Fruit fly (Drosophila melanogaster) whole organism, embryonic: ENCODE measurements around the gene CG16789.
A peak's percentile ranks its signal among the peaks of the same experiment; 100 is the strongest.

Experiments
- Aef1 ChIP-seq: fragments of 200-800 bp; sonication (Bioruptor generic); IDR thresholded peaks from 3 replicates; pipeline ENCODE4 v1.3.6; 2022; ENCODE audit warnings: missing biosample characterization, missing genetic modification characterization
- B-H2 ChIP-seq: fragments of 200-800 bp; sonication (Bioruptor generic); optimal IDR thresholded peaks from 2 replicates; lab custom pipeline; 2018; ENCODE audit warnings: missing biosample characterization, mild to moderate bottlenecking, missing genetic modification characterization
- Bdp1 ChIP-seq: fragments of 200-800 bp; sonication (Bioruptor generic); optimal IDR thresholded peaks from 3 replicates; lab custom pipeline; 2016; ENCODE audit warnings: missing biosample characterization, missing genetic modification characterization
- CG10462 ChIP-seq: fragments of 200-800 bp; sonication (Bioruptor generic); optimal IDR thresholded peaks from 2 replicates; lab custom pipeline; 2016; ENCODE audit warnings: missing biosample characterization, missing genetic modification characterization
- CG10959 ChIP-seq: fragments of 200-800 bp; sonication (Bioruptor generic); IDR thresholded peaks from 2 replicates; pipeline ENCODE4 v1.3.6; 2022; ENCODE audit warnings: missing biosample characterization, missing genetic modification characterization
- CG15011 ChIP-seq: fragments of 200-800 bp; sonication (Bioruptor generic); optimal IDR thresholded peaks from 3 replicates; lab custom pipeline; 2018; ENCODE audit warnings: missing biosample characterization, mild to moderate bottlenecking, missing genetic modification characterization
- CG17361 ChIP-seq: fragments of 200-800 bp; sonication (Bioruptor generic); IDR thresholded peaks from 3 replicates; pipeline ENCODE4 v1.3.6; 2022; ENCODE audit warnings: missing biosample characterization, missing genetic modification characterization
- CG17802 ChIP-seq: fragments of 200-800 bp; sonication (Bioruptor generic); optimal IDR thresholded peaks from 2 replicates; lab custom pipeline; 2018; ENCODE audit warnings: missing biosample characterization, mild to moderate bottlenecking, missing genetic modification characterization, moderate library complexity
- CG17829 ChIP-seq: fragments of 200-800 bp; optimal IDR thresholded peaks from 2 replicates; lab custom pipeline; 2019; ENCODE audit warnings: missing biosample characterization, mild to moderate bottlenecking, missing genetic modification characterization, moderate library complexity
- CG18262 ChIP-seq: fragments of 200-800 bp; optimal IDR thresholded peaks from 3 replicates; lab custom pipeline; 2019; ENCODE audit warnings: missing biosample characterization, mild to moderate bottlenecking, missing genetic modification characterization, moderate library complexity
- CG1832 ChIP-seq: fragments of 200-800 bp; sonication (Bioruptor generic); optimal IDR thresholded peaks from 2 replicates; lab custom pipeline; 2017; ENCODE audit warnings: missing biosample characterization, mild to moderate bottlenecking, missing genetic modification characterization, inconsistent platforms
- CG18599 ChIP-seq: fragments of 200-800 bp; sonication (Bioruptor generic); optimal IDR thresholded peaks from 3 replicates; lab custom pipeline; 2017; ENCODE audit warnings: missing biosample characterization, missing genetic modification characterization, mild to moderate bottlenecking, moderate library complexity, missing genetic modification reagents
- CG2120 ChIP-seq: fragments of 200-800 bp; sonication (Bioruptor generic); optimal IDR thresholded peaks from 3 replicates; lab custom pipeline; 2016; ENCODE audit warnings: missing biosample characterization, missing genetic modification characterization
- CG2889 ChIP-seq: fragments of 200-800 bp; sonication (Bioruptor generic); IDR thresholded peaks from 3 replicates; pipeline ENCODE4 v1.3.6; 2022; ENCODE audit warnings: missing biosample characterization, missing genetic modification characterization
- CG30431 ChIP-seq: fragments of 200-800 bp; sonication (Bioruptor generic); optimal IDR thresholded peaks from 2 replicates; lab custom pipeline; 2017; ENCODE audit warnings: missing biosample characterization, missing genetic modification characterization
- CG31224 ChIP-seq: fragments of 200-800 bp; sonication (Bioruptor generic); IDR thresholded peaks from 2 replicates; pipeline ENCODE4 v1.3.6; 2022; ENCODE audit warnings: missing biosample characterization, missing genetic modification characterization
- CG34376 ChIP-seq: fragments of 200-800 bp; sonication (Bioruptor generic); optimal IDR thresholded peaks from 2 replicates; lab custom pipeline; 2018; ENCODE audit warnings: missing biosample characterization, mild to moderate bottlenecking, missing genetic modification characterization
- CG34422 ChIP-seq: fragments of 200-800 bp; sonication (Bioruptor generic); IDR thresholded peaks from 3 replicates; pipeline ENCODE4 v1.3.6; 2022; ENCODE audit warnings: missing biosample characterization, missing genetic modification characterization
- CG6854 ChIP-seq: fragments of 200-800 bp; sonication (Bioruptor generic); optimal IDR thresholded peaks from 3 replicates; lab custom pipeline; 2017; ENCODE audit warnings: missing biosample characterization, mild to moderate bottlenecking, missing genetic modification characterization
- CG7556 ChIP-seq: fragments of 200-800 bp; sonication (Bioruptor generic); optimal IDR thresholded peaks from 2 replicates; lab custom pipeline; 2017; ENCODE audit warnings: missing biosample characterization, mild to moderate bottlenecking, missing genetic modification characterization
- CG8765 ChIP-seq: fragments of 200-800 bp; sonication (Bioruptor generic); IDR thresholded peaks from 2 replicates; pipeline ENCODE4 v1.3.6; 2022; ENCODE audit warnings: missing biosample characterization, missing genetic modification characterization
- CG8944 ChIP-seq: fragments of 200-800 bp; sonication (Bioruptor generic); optimal IDR thresholded peaks from 3 replicates; lab custom pipeline; 2016; ENCODE audit warnings: missing biosample characterization, missing genetic modification characterization
- CG9727 ChIP-seq: fragments of 200-800 bp; sonication (Bioruptor generic); optimal IDR thresholded peaks from 3 replicates; lab custom pipeline; 2017; ENCODE audit warnings: missing biosample characterization, mild to moderate bottlenecking, missing genetic modification characterization
- Chrac-16 ChIP-seq: fragments of 200-800 bp; sonication (Bioruptor generic); optimal IDR thresholded peaks from 3 replicates; lab custom pipeline; 2016; ENCODE audit warnings: missing biosample characterization, missing genetic modification characterization
- CkIIα-i1 ChIP-seq: fragments of 200-800 bp; sonication (Bioruptor generic); IDR thresholded peaks from 2 replicates; pipeline ENCODE4 v1.3.6; 2022; ENCODE audit warnings: missing biosample characterization, missing genetic modification characterization
- CrebB ChIP-seq: fragments of 200-800 bp; sonication (Bioruptor generic); optimal IDR thresholded peaks from 3 replicates; lab custom pipeline; 2018; ENCODE audit warnings: missing biosample characterization, mild to moderate bottlenecking, missing genetic modification characterization
- Doc2 ChIP-seq: fragments of 200-800 bp; sonication (Bioruptor generic); IDR thresholded peaks from 2 replicates; pipeline ENCODE4 v1.3.6; 2022; ENCODE audit warnings: missing biosample characterization, missing genetic modification characterization
- HHEX ChIP-seq: fragments of 200-800 bp; sonication (Bioruptor generic); optimal IDR thresholded peaks from 3 replicates; lab custom pipeline; 2017; ENCODE audit warnings: missing biosample characterization, mild to moderate bottlenecking, missing genetic modification characterization, missing genetic modification reagents
- Hand ChIP-seq: fragments of 200-800 bp; sonication (Bioruptor generic); optimal IDR thresholded peaks from 2 replicates; lab custom pipeline; 2017; ENCODE audit warnings: mild to moderate bottlenecking, missing biosample characterization, missing genetic modification reagents, missing genetic modification characterization
- Hmr ChIP-seq: fragments of 200-800 bp; sonication (Bioruptor generic); optimal IDR thresholded peaks from 3 replicates; lab custom pipeline; 2017; ENCODE audit warnings: mild to moderate bottlenecking, missing biosample characterization, missing genetic modification reagents, missing genetic modification characterization
- Hr39 ChIP-seq: fragments of >200 bp; optimal IDR thresholded peaks from 2 replicates; lab custom pipeline; 2017
- MBD-R2 ChIP-seq: fragments of 200-800 bp; sonication (Bioruptor generic); IDR thresholded peaks from 2 replicates; pipeline ENCODE4 v1.3.6; 2022; ENCODE audit warnings: missing biosample characterization, missing genetic modification characterization
- Mad ChIP-seq: fragments of 200-800 bp; sonication (Bioruptor generic); optimal IDR thresholded peaks from 2 replicates; lab custom pipeline; 2016; ENCODE audit warnings: missing biosample characterization, missing genetic modification characterization
- Med ChIP-seq: fragments of 200-800 bp; sonication (Bioruptor generic); peaks from one replicate; lab custom pipeline; 2016; ENCODE audit warnings: missing biosample characterization, missing genetic modification characterization, mild to moderate bottlenecking, inconsistent platforms, moderate library complexity
- Poxn ChIP-seq: fragments of 200-800 bp; sonication (Bioruptor generic); IDR thresholded peaks from 2 replicates; pipeline ENCODE4 v1.3.6; 2022; ENCODE audit warnings: missing biosample characterization, missing genetic modification characterization
- ci ChIP-seq: fragments of 200-800 bp; sonication (Bioruptor generic); IDR thresholded peaks from 3 replicates; pipeline ENCODE4 v1.3.6; 2022; ENCODE audit warnings: missing biosample characterization, missing genetic modification characterization
- dmrt99B ChIP-seq: fragments of 200-800 bp; sonication (Bioruptor generic); optimal IDR thresholded peaks from 2 replicates; lab custom pipeline; 2018; ENCODE audit warnings: missing biosample characterization, mild to moderate bottlenecking, missing genetic modification characterization, moderate library complexity
- esg ChIP-seq: fragments of 200-800 bp; sonication (Bioruptor generic); conservative IDR thresholded peaks from 2 replicates; pipeline ENCODE4 v1.3.6; 2022; ENCODE audit warnings: missing biosample characterization, missing genetic modification characterization
- eyg ChIP-seq: fragments of 200-800 bp; sonication (Bioruptor generic); optimal IDR thresholded peaks from 3 replicates; lab custom pipeline; 2016; ENCODE audit warnings: missing biosample characterization, missing genetic modification characterization
- fd102C ChIP-seq: fragments of 200-800 bp; sonication (Bioruptor generic); optimal IDR thresholded peaks from 2 replicates; lab custom pipeline; 2018; ENCODE audit warnings: missing biosample characterization, mild to moderate bottlenecking, missing genetic modification characterization, moderate library complexity
- gsb-n ChIP-seq: fragments of 200-800 bp; sonication (Bioruptor generic); optimal IDR thresholded peaks from 3 replicates; lab custom pipeline; 2018; ENCODE audit warnings: missing biosample characterization, mild to moderate bottlenecking, missing genetic modification characterization
- ham ChIP-seq: fragments of 200-800 bp; sonication (Bioruptor generic); IDR thresholded peaks from 2 replicates; pipeline ENCODE4 v1.3.6; 2022; ENCODE audit warnings: missing biosample characterization, missing genetic modification characterization
- her ChIP-seq: fragments of 200-800 bp; sonication (Bioruptor generic); optimal IDR thresholded peaks from 2 replicates; lab custom pipeline; 2016; ENCODE audit warnings: missing biosample characterization, missing genetic modification characterization
- ro ChIP-seq: fragments of 200-800 bp; sonication (Bioruptor generic); IDR thresholded peaks from 2 replicates; pipeline ENCODE4 v1.3.6; 2022; ENCODE audit warnings: missing biosample characterization, missing genetic modification characterization
- seq ChIP-seq: fragments of 200-800 bp; sonication (Bioruptor generic); IDR thresholded peaks from 2 replicates; pipeline ENCODE4 v1.3.6; 2022; ENCODE audit warnings: missing biosample characterization, missing genetic modification characterization
- sim ChIP-seq: fragments of 200-800 bp; sonication (Bioruptor generic); IDR thresholded peaks from 2 replicates; pipeline ENCODE4 v1.3.6; 2022; ENCODE audit warnings: missing biosample characterization, missing genetic modification characterization
- slou ChIP-seq: fragments of 200-800 bp; sonication (Bioruptor generic); optimal IDR thresholded peaks from 3 replicates; lab custom pipeline; 2016; ENCODE audit warnings: missing biosample characterization, missing genetic modification characterization
- slp2 ChIP-seq: fragments of 200-800 bp; sonication (Bioruptor generic); optimal IDR thresholded peaks from 2 replicates; lab custom pipeline; 2016; ENCODE audit warnings: missing biosample characterization, missing genetic modification characterization
- stc ChIP-seq: fragments of 200-800 bp; sonication (Bioruptor generic); IDR thresholded peaks from 2 replicates; pipeline ENCODE4 v1.3.6; 2022; ENCODE audit warnings: missing biosample characterization, missing genetic modification characterization
- tap ChIP-seq: fragments of 200-800 bp; optimal IDR thresholded peaks from 3 replicates; lab custom pipeline; 2019; ENCODE audit warnings: missing biosample characterization, mild to moderate bottlenecking, missing genetic modification characterization, moderate library complexity
- trh ChIP-seq: fragments of 200-800 bp; sonication (Bioruptor generic); optimal IDR thresholded peaks from 2 replicates; lab custom pipeline; 2016; ENCODE audit warnings: missing biosample characterization, missing genetic modification characterization
- ttk ChIP-seq: fragments of 200-800 bp; sonication (Bioruptor generic); IDR thresholded peaks from 2 replicates; pipeline ENCODE4 v2.1.2; 2022; ENCODE audit warnings: missing biosample characterization, missing genetic modification characterization

CG16789 gene

dm6 chr3R:9613124-9613523, 47.1 kb downstream of the CG16789 start (continued):
- TF ChIP-seq B-H2 (GFP tag; lab: Kevin White, UChicago) = no peak
- 0 out of 3 replicates have a peak, but pooled peaks have one; percentile 27 for TF ChIP-seq CG2889 (GFP tag; lab: Robert Waterston, UW)
- TF ChIP-seq CrebB = no peak
- TF ChIP-seq ham (GFP tag; lab: Robert Waterston, UW) = no peak
- TF ChIP-seq CG10462 (GFP tag; lab: Kevin White, UChicago) = no peak
- TF ChIP-seq CG2120 (GFP tag; lab: Kevin White, UChicago) = peak; percentile 71
- no peak for TF ChIP-seq Hr39 (lab: Kevin White, UChicago)
- no peak for TF ChIP-seq CkIIα-i1 (GFP tag; lab: Robert Waterston, UW)
- peak; percentile 58 for TF ChIP-seq Hmr (GFP tag; lab: Kevin White, UChicago)
- TF ChIP-seq CG34376 (GFP tag; lab: Kevin White, UChicago) = no peak
- no peak for TF ChIP-seq CG1832 (GFP tag; lab: Kevin White, UChicago)
- peak; percentile 19; the same call in 1 of the 2 replicates for TF ChIP-seq CG31224 (GFP tag; lab: Robert Waterston, UW)
- TF ChIP-seq Mad = peak; percentile 15
- no peak for TF ChIP-seq CG8765 (GFP tag; lab: Robert Waterston, UW)
- peak; percentile 55 for TF ChIP-seq CG9727
- no peak for TF ChIP-seq CG10959 (GFP tag; lab: Robert Waterston, UW)
- no peak for TF ChIP-seq CG18262 (tag; lab: Kevin White, UChicago)
- peak; percentile 43 for TF ChIP-seq eyg (GFP tag; lab: Kevin White, UChicago)
- TF ChIP-seq ro (GFP tag; lab: Robert Waterston, UW) = no peak
- peak; percentile 57 for TF ChIP-seq esg (GFP tag; lab: Robert Waterston, UW)
- peak; percentile 31 for TF ChIP-seq Bdp1
- TF ChIP-seq CG17361 (GFP tag; lab: Robert Waterston, UW) = peak; percentile 48; the same call in 1 of the 3 replicates
- TF ChIP-seq stc (GFP tag; lab: Robert Waterston, UW) = peak; percentile 51; the same call in 1 of the 2 replicates
- peak; percentile 12 for TF ChIP-seq slp2 (GFP tag; lab: Kevin White, UChicago)
- peak; percentile 33 for TF ChIP-seq CG30431 (GFP tag; lab: Kevin White, UChicago)
- peak; percentile 81 for TF ChIP-seq CG18599 (GFP tag; lab: Kevin White, UChicago)
- peak; percentile 46 for TF ChIP-seq CG7556 (GFP tag; lab: Kevin White, UChicago)
- TF ChIP-seq her (GFP tag; lab: Kevin White, UChicago) = peak; percentile 12
- peak; percentile 20 for TF ChIP-seq tap (tag; lab: Kevin White, UChicago)
- TF ChIP-seq MBD-R2 (GFP tag; lab: Robert Waterston, UW) = peak; percentile 33; the same call in 1 of the 2 replicates
- peak; percentile 47 for TF ChIP-seq Hand (GFP tag; lab: Kevin White, UChicago)
- peak; percentile 24 for TF ChIP-seq CG17829 (tag; lab: Kevin White, UChicago)
- TF ChIP-seq sim (GFP tag; lab: Robert Waterston, UW) = no peak
- TF ChIP-seq CG6854 (GFP tag; lab: Kevin White, UChicago) = peak; percentile 43
- TF ChIP-seq Doc2 (GFP tag; lab: Robert Waterston, UW) = no peak; the same call in 1 of the 2 replicates
- TF ChIP-seq ci (GFP tag; lab: Robert Waterston, UW) = peak; percentile 61; the same call in 2 of the 3 replicates
- TF ChIP-seq Chrac-16 (GFP tag; lab: Kevin White, UChicago) = peak; percentile 47
- no peak for TF ChIP-seq trh (GFP tag; lab: Kevin White, UChicago)
- no peak for TF ChIP-seq slou (GFP tag; lab: Kevin White, UChicago)
- peak; percentile 69 for TF ChIP-seq seq (GFP tag; lab: Robert Waterston, UW)
- peak; percentile 62 for TF ChIP-seq HHEX
- peak; percentile 59 for TF ChIP-seq ttk (GFP tag; lab: Robert Waterston, UW)
- no peak for TF ChIP-seq CG17802
- peak; percentile 53 for TF ChIP-seq Aef1 (GFP tag; lab: Robert Waterston, UW)
- TF ChIP-seq CG15011 (GFP tag; lab: Kevin White, UChicago) = peak; percentile 16
- TF ChIP-seq gsb-n (tag; lab: Kevin White, UChicago) = no peak
- TF ChIP-seq CG8944 (GFP tag; lab: Kevin White, UChicago) = peak; percentile 60
- TF ChIP-seq Poxn = 0 out of 2 replicates have a peak, but pooled peaks have one; percentile 8
- TF ChIP-seq Med = peak; percentile 96
- TF ChIP-seq fd102C = no peak
- 0 out of 3 replicates have a peak, but pooled peaks have one; percentile 25 for TF ChIP-seq CG34422
- peak; percentile 75 for TF ChIP-seq dmrt99B (tag; lab: Kevin White, UChicago)
